Fruit fly (Drosophila melanogaster) whole organism, embryonic: Measurements from ENCODE around the gene CG7656.

Experiments used
- Atf3 ChIP-seq: fragments of 200-800 bp; sonication (Bioruptor generic); optimal IDR thresholded peaks from 3 replicates; lab custom pipeline; 2016; ENCODE audit warnings: missing biosample characterization, missing genetic modification characterization
- CG10209 ChIP-seq: fragments of 200-800 bp; sonication (Bioruptor generic); optimal IDR thresholded peaks from 3 replicates; lab custom pipeline; 2017; ENCODE audit warnings: missing biosample characterization, mild to moderate bottlenecking, missing genetic modification characterization, missing genetic modification reagents
- CG12155 ChIP-seq: fragments of 200-800 bp; sonication (Bioruptor generic); optimal IDR thresholded peaks from 3 replicates; lab custom pipeline; 2016; ENCODE audit warnings: missing biosample characterization, missing genetic modification characterization
- CG13296 ChIP-seq: fragments of 200-800 bp; sonication (Bioruptor generic); optimal IDR thresholded peaks from 3 replicates; lab custom pipeline; 2018; ENCODE audit warnings: missing biosample characterization, mild to moderate bottlenecking, missing genetic modification characterization
- CG13624 ChIP-seq: fragments of 200-800 bp; sonication (Bioruptor generic); optimal IDR thresholded peaks from 2 replicates; lab custom pipeline; 2016; ENCODE audit warnings: missing biosample characterization, missing genetic modification characterization
- CG13894 ChIP-seq: fragments of 200-800 bp; sonication (Bioruptor generic); optimal IDR thresholded peaks from 3 replicates; lab custom pipeline; 2018; ENCODE audit warnings: missing biosample characterization, mild to moderate bottlenecking, missing genetic modification characterization, moderate library complexity
- CG17385 ChIP-seq: fragments of 200-800 bp; sonication (Bioruptor generic); optimal IDR thresholded peaks from 3 replicates; lab custom pipeline; 2018; ENCODE audit warnings: missing biosample characterization, mild to moderate bottlenecking, missing genetic modification characterization
- CG1792 ChIP-seq: fragments of 200-800 bp; sonication (Bioruptor generic); optimal IDR thresholded peaks from 2 replicates; lab custom pipeline; 2016; ENCODE audit warnings: missing biosample characterization, missing genetic modification characterization
- CG1832 ChIP-seq: fragments of 200-800 bp; sonication (Bioruptor generic); optimal IDR thresholded peaks from 2 replicates; lab custom pipeline; 2017; ENCODE audit warnings: missing biosample characterization, mild to moderate bottlenecking, missing genetic modification characterization, inconsistent platforms
- CG2116 ChIP-seq: fragments of 200-800 bp; sonication (Bioruptor generic); optimal IDR thresholded peaks from 3 replicates; lab custom pipeline; 2018; ENCODE audit warnings: missing biosample characterization, mild to moderate bottlenecking, missing genetic modification characterization
- CG2202 ChIP-seq: fragments of 200-800 bp; sonication (Bioruptor generic); optimal IDR thresholded peaks from 2 replicates; lab custom pipeline; 2018; ENCODE audit warnings: missing biosample characterization, mild to moderate bottlenecking, missing genetic modification characterization
- CG2889 ChIP-seq: fragments of 200-800 bp; sonication (Bioruptor generic); IDR thresholded peaks from 3 replicates; pipeline ENCODE4 v1.3.6; 2022; ENCODE audit warnings: missing biosample characterization, missing genetic modification characterization
- CG34376 ChIP-seq: fragments of 200-800 bp; sonication (Bioruptor generic); optimal IDR thresholded peaks from 2 replicates; lab custom pipeline; 2018; ENCODE audit warnings: missing biosample characterization, mild to moderate bottlenecking, missing genetic modification characterization
- CG42726 ChIP-seq: fragments of 200-800 bp; sonication (Bioruptor generic); IDR thresholded peaks from 2 replicates; pipeline ENCODE4 v1.3.6; 2022; ENCODE audit warnings: missing biosample characterization, missing genetic modification characterization; ENCODE audit not compliant: partially characterized antibody
- CG4424 ChIP-seq: fragments of 200-800 bp; sonication (Bioruptor generic); optimal IDR thresholded peaks from 3 replicates; lab custom pipeline; 2016; ENCODE audit warnings: missing biosample characterization, missing genetic modification characterization
- CG4730 ChIP-seq: fragments of 200-800 bp; sonication (Bioruptor generic); IDR thresholded peaks from 2 replicates; pipeline ENCODE4 v1.3.6; 2022; ENCODE audit warnings: missing biosample characterization, missing genetic modification characterization
- CG7928 ChIP-seq: fragments of 200-800 bp; sonication (Bioruptor generic); optimal IDR thresholded peaks from 2 replicates; lab custom pipeline; 2017; ENCODE audit warnings: missing biosample characterization, mild to moderate bottlenecking, missing genetic modification characterization
- CG9876 ChIP-seq: fragments of 200-800 bp; sonication (Bioruptor generic); optimal IDR thresholded peaks from 2 replicates; lab custom pipeline; 2016; ENCODE audit warnings: missing biosample characterization, missing genetic modification characterization
- CrebB ChIP-seq: fragments of 200-800 bp; sonication (Bioruptor generic); optimal IDR thresholded peaks from 3 replicates; lab custom pipeline; 2018; ENCODE audit warnings: missing biosample characterization, mild to moderate bottlenecking, missing genetic modification characterization
- D19A ChIP-seq: fragments of 200-800 bp; optimal IDR thresholded peaks from 3 replicates; lab custom pipeline; 2019; ENCODE audit warnings: missing biosample characterization, mild to moderate bottlenecking, missing genetic modification characterization, moderate library complexity
- E2f1 ChIP-seq: fragments of 200-800 bp; sonication (Bioruptor generic); IDR thresholded peaks from 2 replicates; pipeline ENCODE4 v1.3.6; 2022; ENCODE audit warnings: missing biosample characterization, missing genetic modification characterization
- E2f2 ChIP-seq: fragments of 200-800 bp; sonication (Bioruptor generic); IDR thresholded peaks from 2 replicates; pipeline ENCODE4 v1.3.6; 2022; ENCODE audit warnings: missing biosample characterization, missing genetic modification characterization
- Elba2 ChIP-seq: fragments of 200-800 bp; sonication (Bioruptor generic); optimal IDR thresholded peaks from 3 replicates; lab custom pipeline; 2016; ENCODE audit warnings: missing biosample characterization, missing genetic modification characterization
- Ets65A ChIP-seq: fragments of 200-800 bp; sonication (Bioruptor generic); peaks from one replicate; lab custom pipeline; 2016; ENCODE audit warnings: missing biosample characterization, missing genetic modification characterization
- HLH3B ChIP-seq: fragments of 200-800 bp; sonication (Bioruptor generic); IDR thresholded peaks from 2 replicates; pipeline ENCODE4 v1.3.6; 2022; ENCODE audit warnings: missing biosample characterization, missing genetic modification characterization
- Hr78 ChIP-seq, 2 experiments: fragments of 200-800 bp in 1 of 2; fragments of >200 bp in 1 of 2; sonication (Bioruptor generic) in 1 of 2; optimal IDR thresholded peaks; 2 replicates each; lab custom pipeline; 2017 to 2019; ENCODE audit warnings: missing biosample characterization in 2 of 2, missing genetic modification characterization in 2 of 2, mild to moderate bottlenecking in 1 of 2, moderate library complexity in 1 of 2
- Lhr ChIP-seq: fragments of 200-800 bp; sonication (Bioruptor generic); optimal IDR thresholded peaks from 3 replicates; lab custom pipeline; 2017; ENCODE audit warnings: mild to moderate bottlenecking, missing biosample characterization, missing genetic modification reagents, missing genetic modification characterization
- MBD-R2 ChIP-seq: fragments of 200-800 bp; sonication (Bioruptor generic); IDR thresholded peaks from 2 replicates; pipeline ENCODE4 v1.3.6; 2022; ENCODE audit warnings: missing biosample characterization, missing genetic modification characterization
- Nf-YA ChIP-seq: fragments of 200-800 bp; sonication (Bioruptor generic); IDR thresholded peaks from 2 replicates; pipeline ENCODE4 v1.3.6; 2022; ENCODE audit warnings: missing biosample characterization, missing genetic modification characterization
- PHDP ChIP-seq: fragments of 200-800 bp; sonication (Bioruptor generic); optimal IDR thresholded peaks from 3 replicates; lab custom pipeline; 2018; ENCODE audit warnings: missing biosample characterization, mild to moderate bottlenecking, missing genetic modification characterization, moderate library complexity
- Tbp ChIP-seq: fragments of >200 bp; optimal IDR thresholded peaks from 2 replicates; lab custom pipeline; 2018; ENCODE audit warnings: missing biosample characterization, missing genetic modification characterization
- Trl ChIP-seq, 3 experiments: fragments of >200 bp in 2 of 3; fragments of 200-800 bp in 1 of 3; sonication (Bioruptor generic) in 1 of 3; optimal IDR thresholded peaks; 2 replicates in 1 of 3; 3 replicates in 2 of 3; lab custom pipeline; 2016 to 2017; ENCODE audit warnings: missing biosample characterization in 1 of 3, missing genetic modification characterization in 1 of 3
- amos ChIP-seq: fragments of 200-800 bp; sonication (Bioruptor generic); IDR thresholded peaks from 2 replicates; pipeline ENCODE4 v1.3.6; 2022; ENCODE audit warnings: missing biosample characterization, missing genetic modification characterization; ENCODE audit not compliant: partially characterized antibody
- corto ChIP-seq: fragments of 200-800 bp; sonication (Bioruptor generic); optimal IDR thresholded peaks from 2 replicates; lab custom pipeline; 2016; ENCODE audit warnings: missing biosample characterization, mild to moderate bottlenecking, missing genetic modification characterization, moderate library complexity
- dmrt99B ChIP-seq: fragments of 200-800 bp; sonication (Bioruptor generic); optimal IDR thresholded peaks from 2 replicates; lab custom pipeline; 2018; ENCODE audit warnings: missing biosample characterization, mild to moderate bottlenecking, missing genetic modification characterization, moderate library complexity
- gsb ChIP-seq: fragments of 200-800 bp; sonication (Bioruptor generic); IDR thresholded peaks from 2 replicates; pipeline ENCODE4 v1.3.6; 2022; ENCODE audit warnings: missing biosample characterization, missing genetic modification characterization
- her ChIP-seq: fragments of 200-800 bp; sonication (Bioruptor generic); optimal IDR thresholded peaks from 2 replicates; lab custom pipeline; 2016; ENCODE audit warnings: missing biosample characterization, missing genetic modification characterization
- hkb ChIP-seq, 2 experiments: fragments of 200-800 bp in 1 of 2; fragments of >200 bp in 1 of 2; sonication (Bioruptor generic) in 1 of 2; IDR thresholded peaks in 1 of 2; optimal IDR thresholded peaks in 1 of 2; 2 replicates each; pipeline versions ENCODE4 v1.3.6 to Lab custom; 2017 to 2022; ENCODE audit warnings: missing biosample characterization in 1 of 2, missing genetic modification characterization in 1 of 2
- jing ChIP-seq: fragments of 200-800 bp; sonication (Bioruptor generic); optimal IDR thresholded peaks from 2 replicates; lab custom pipeline; 2018; ENCODE audit warnings: missing biosample characterization, mild to moderate bottlenecking, missing genetic modification characterization
- lmd ChIP-seq: fragments of 200-800 bp; sonication (Bioruptor generic); IDR thresholded peaks from 2 replicates; pipeline ENCODE4 v1.3.6; 2022; ENCODE audit warnings: missing biosample characterization, missing genetic modification characterization
- mirr ChIP-seq: fragments of 200-800 bp; sonication (Bioruptor generic); optimal IDR thresholded peaks from 3 replicates; lab custom pipeline; 2018; ENCODE audit warnings: missing biosample characterization, mild to moderate bottlenecking, missing genetic modification characterization
- odd ChIP-seq: fragments of 200-800 bp; sonication (Bioruptor generic); optimal IDR thresholded peaks from 2 replicates; lab custom pipeline; 2017; ENCODE audit warnings: missing biosample characterization, mild to moderate bottlenecking, missing genetic modification characterization
- pita ChIP-seq: fragments of 200-800 bp; sonication (Bioruptor generic); optimal IDR thresholded peaks from 2 replicates; lab custom pipeline; 2017; ENCODE audit warnings: missing biosample characterization, mild to moderate bottlenecking, missing genetic modification characterization
- pum ChIP-seq: fragments of 200-800 bp; sonication (Bioruptor generic); optimal IDR thresholded peaks from 2 replicates; lab custom pipeline; 2016; ENCODE audit warnings: missing biosample characterization, missing genetic modification characterization
- seq ChIP-seq: fragments of 200-800 bp; sonication (Bioruptor generic); IDR thresholded peaks from 2 replicates; pipeline ENCODE4 v1.3.6; 2022; ENCODE audit warnings: missing biosample characterization, missing genetic modification characterization
- tx ChIP-seq: fragments of 200-800 bp; sonication (Bioruptor generic); optimal IDR thresholded peaks from 2 replicates; lab custom pipeline; 2016; ENCODE audit warnings: missing biosample characterization, missing genetic modification characterization
- unpg ChIP-seq: fragments of 200-800 bp; sonication (Bioruptor generic); optimal IDR thresholded peaks from 3 replicates; lab custom pipeline; 2018; ENCODE audit warnings: missing biosample characterization, mild to moderate bottlenecking, missing genetic modification characterization, moderate library complexity
- usp ChIP-seq: fragments of >200 bp; optimal IDR thresholded peaks from 2 replicates; lab custom pipeline; 2017; ENCODE audit warnings: missing biosample characterization, missing genetic modification characterization
- zf30C ChIP-seq: fragments of 200-800 bp; sonication (Bioruptor generic); optimal IDR thresholded peaks from 3 replicates; lab custom pipeline; 2018; ENCODE audit warnings: missing biosample characterization, mild to moderate bottlenecking, missing genetic modification characterization

Gene CG7656

dm6 chr3L:15588514-15589138 lies 651 bp upstream of the CG7656 start, which contains the start of gene RhoGAP71E (continued):
- TF ChIP-seq PHDP (tag; lab: Kevin White, UChicago) (peak; percentile 23), CG13894 (peak; percentile 59), zf30C (GFP tag; lab: Kevin White, UChicago) (no peak), Tbp (GFP tag; lab: Kevin White, UChicago) (no peak), CG1832 (GFP tag; lab: Kevin White, UChicago) (no peak), pum (GFP tag; lab: Kevin White, UChicago) (no peak), CG42726 (GFP tag; lab: Robert Waterston, UW) (peak; percentile 54; the same call in 1 of the 2 replicates), CG1792 (GFP tag; lab: Kevin White, UChicago) (no peak), Ets65A (GFP tag; lab: Kevin White, UChicago) (peak; percentile 27), CG7928 (GFP tag; lab: Kevin White, UChicago) (no peak), HLH3B (GFP tag; lab: Robert Waterston, UW) (peak; percentile 24; the same call in 1 of the 2 replicates), CrebB (peak; percentile 66), tx (no peak), Trl (optimal IDR thresholded peaks at IDR 0.05; lab: Kevin White, UChicago) (no peak), Trl (GFP tag; optimal IDR thresholded peaks at IDR 0.05; lab: Kevin White, UChicago) (peak; percentile 10), MBD-R2 (GFP tag; lab: Robert Waterston, UW) (peak; percentile 44; the same call in 1 of the 2 replicates), CG13296 (GFP tag; lab: Kevin White, UChicago) (peak; percentile 64), seq (GFP tag; lab: Robert Waterston, UW) (no peak), corto (GFP tag; lab: Kevin White, UChicago) (no peak), pita (GFP tag; lab: Kevin White, UChicago) (no peak), unpg (GFP tag; lab: Kevin White, UChicago) (peak; percentile 29), mirr (peak; percentile 53), lmd (GFP tag; lab: Robert Waterston, UW) (peak; percentile 32; the same call in 1 of the 2 replicates), CG2202 (tag; lab: Kevin White, UChicago) (no peak), Hr78 (GFP tag; optimal IDR thresholded peaks at IDR 0.05; lab: Kevin White, UChicago) (no peak), CG4730 (GFP tag; lab: Robert Waterston, UW) (peak; percentile 29; the same call in 1 of the 2 replicates), CG13624 (GFP tag; lab: Kevin White, UChicago) (peak; percentile 37), odd (GFP tag; lab: Kevin White, UChicago) (peak; percentile 48), CG12155 (GFP tag; lab: Kevin White, UChicago) (peak; percentile 15), CG9876 (GFP tag; lab: Kevin White, UChicago) (no peak), hkb (optimal IDR thresholded peaks at IDR 0.05; lab: Kevin White, UChicago) (no peak), hkb (GFP tag; IDR thresholded peaks at IDR 0.05; lab: Robert Waterston, UW) (peak; percentile 64), dmrt99B (tag; lab: Kevin White, UChicago) (peak; percentile 49), CG34376 (peak; percentile 34), CG4424 (GFP tag; lab: Kevin White, UChicago) (no peak), jing (GFP tag; lab: Kevin White, UChicago) (no peak), Elba2 (GFP tag; lab: Kevin White, UChicago) (no peak), D19A (no peak), usp (GFP tag; lab: Kevin White, UChicago) (no peak), E2f2 (peak; percentile 27), CG10209 (GFP tag; lab: Kevin White, UChicago) (peak; percentile 29), gsb (GFP tag; lab: Robert Waterston, UW) (no peak), Lhr (GFP tag; lab: Kevin White, UChicago) (peak; percentile 34), her (GFP tag; lab: Kevin White, UChicago) (peak; percentile 94), Nf-YA (0 out of 2 replicates have a peak, but pooled peaks have one; percentile 30), CG2116 (GFP tag; lab: Kevin White, UChicago) (no peak), Atf3 (GFP tag; lab: Kevin White, UChicago) (no peak), CG17385 (GFP tag; lab: Kevin White, UChicago) (peak; percentile 40), amos (no peak; the same call in 1 of the 2 replicates), E2f1 (no peak), CG2889 (GFP tag; lab: Robert Waterston, UW) (no peak)
